Worm (Caenorhabditis elegans): ENCODE measurements around the gene R07B1.5.

Gene R07B1.5

DNA sequence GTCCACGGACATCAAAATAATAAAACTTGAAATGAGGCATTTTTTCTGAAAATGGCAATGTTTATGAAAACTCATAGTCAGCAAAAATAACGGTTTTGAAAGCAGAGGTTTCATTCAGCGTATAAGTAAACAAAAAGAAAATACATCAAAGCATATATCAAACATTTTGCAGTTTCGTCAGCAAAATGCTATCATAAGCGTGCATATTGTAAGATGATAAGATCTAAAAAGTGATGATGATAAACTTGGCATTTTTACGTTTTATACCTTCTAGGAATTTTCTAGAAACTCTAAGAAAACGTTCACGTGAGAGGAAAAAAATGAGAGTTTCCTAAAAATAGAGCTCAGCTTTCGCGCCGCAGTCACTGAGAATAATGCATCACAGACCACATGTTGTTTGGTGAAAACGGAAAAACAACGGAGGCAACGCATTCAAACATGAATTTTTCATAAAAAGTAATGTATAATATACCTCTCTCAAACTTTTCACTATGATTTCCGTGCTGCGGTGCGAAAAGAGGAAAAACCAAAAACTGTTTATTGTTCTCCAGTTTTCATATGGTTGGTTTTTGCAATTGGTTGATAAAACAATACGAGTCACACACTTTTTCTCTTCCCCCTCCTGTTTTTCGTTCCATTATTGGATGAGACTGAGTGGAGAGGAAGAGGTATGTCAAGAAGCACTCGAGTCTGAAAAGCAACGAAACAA is at the start of gene R07B1.5, which contains the start of gene gst-36:
TSS of gene R07B1.5 (plus strand) at position 665 of the 709 bp plus-strand sequence.
TSS of gene gst-36 (minus strand) at position 45 of the 709 bp plus-strand sequence.
- TF ChIP-seq W03F9.2 (tag; optimal IDR thresholded peaks at IDR 0.05) (no peak), dao-5 (tag; optimal IDR thresholded peaks at IDR 0.05) (no peak), him-1 (tag; optimal IDR thresholded peaks at IDR 0.05) (no peak)

DNA sequence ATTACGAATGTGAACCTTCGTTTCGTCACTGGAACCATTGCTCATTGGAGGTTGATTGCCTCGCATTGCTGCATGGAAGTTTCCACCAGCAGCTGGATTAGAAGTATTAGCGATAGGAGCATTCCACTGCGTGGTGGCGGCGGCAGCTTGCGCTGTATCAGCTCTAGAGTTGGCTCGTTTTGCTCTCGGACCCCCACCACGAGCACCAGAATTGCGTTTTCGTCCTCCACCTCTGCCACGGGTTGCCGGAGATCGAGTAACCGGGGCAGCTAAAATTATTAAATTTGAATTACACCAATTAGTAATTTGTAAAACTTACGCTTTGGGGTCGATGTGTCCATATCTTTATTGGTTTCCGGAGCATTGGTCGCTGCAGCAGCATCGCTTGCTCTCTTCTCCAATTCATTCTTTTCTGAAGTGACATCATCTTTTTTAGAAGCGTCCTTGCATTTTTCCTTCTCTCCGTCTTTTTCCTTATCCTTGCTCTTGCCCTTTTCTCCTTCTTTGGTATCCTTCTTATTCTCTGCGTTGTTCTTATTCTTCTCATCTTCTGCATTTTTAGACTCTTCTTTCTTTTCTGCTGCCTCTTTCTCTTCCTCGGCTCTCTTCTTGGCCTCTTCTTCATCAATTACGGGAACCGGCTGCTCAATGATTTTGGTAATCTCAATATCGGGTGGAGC is 49.1 kb upstream of the R07B1.5 start:
- TF ChIP-seq W03F9.2 (tag; optimal IDR thresholded peaks at IDR 0.05) (no peak), him-1 (tag; optimal IDR thresholded peaks at IDR 0.05) (no peak), dao-5 (tag; optimal IDR thresholded peaks at IDR 0.05) (no peak)

DNA sequence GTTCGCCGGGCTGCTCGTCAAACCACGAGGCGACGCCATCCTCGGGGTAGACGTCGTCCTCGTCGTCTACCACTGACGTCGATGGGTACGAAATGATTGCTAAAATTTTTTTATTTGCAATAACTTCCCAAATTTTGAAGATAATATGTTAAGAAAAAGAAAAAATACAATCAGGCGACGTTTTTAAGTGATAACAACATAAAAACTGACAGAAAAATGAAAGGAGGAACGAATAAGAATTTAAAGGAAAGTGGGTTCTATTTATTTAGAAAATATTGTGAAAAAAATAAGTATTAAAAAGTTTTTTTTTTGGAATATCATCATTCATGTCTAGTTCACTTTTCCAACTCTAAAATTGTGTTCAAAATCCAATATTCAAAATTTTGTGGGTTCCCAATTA is 41.2 kb upstream of the R07B1.5 start, which contains the start of gene dpy-22:
TSS of gene dpy-22 (minus strand) at position 101 of the 400 bp plus-strand sequence.
- TF ChIP-seq him-1 (tag; optimal IDR thresholded peaks at IDR 0.05) (no peak), W03F9.2 (tag; optimal IDR thresholded peaks at IDR 0.05) (no peak), dao-5 (tag; optimal IDR thresholded peaks at IDR 0.05) (no peak)

DNA sequence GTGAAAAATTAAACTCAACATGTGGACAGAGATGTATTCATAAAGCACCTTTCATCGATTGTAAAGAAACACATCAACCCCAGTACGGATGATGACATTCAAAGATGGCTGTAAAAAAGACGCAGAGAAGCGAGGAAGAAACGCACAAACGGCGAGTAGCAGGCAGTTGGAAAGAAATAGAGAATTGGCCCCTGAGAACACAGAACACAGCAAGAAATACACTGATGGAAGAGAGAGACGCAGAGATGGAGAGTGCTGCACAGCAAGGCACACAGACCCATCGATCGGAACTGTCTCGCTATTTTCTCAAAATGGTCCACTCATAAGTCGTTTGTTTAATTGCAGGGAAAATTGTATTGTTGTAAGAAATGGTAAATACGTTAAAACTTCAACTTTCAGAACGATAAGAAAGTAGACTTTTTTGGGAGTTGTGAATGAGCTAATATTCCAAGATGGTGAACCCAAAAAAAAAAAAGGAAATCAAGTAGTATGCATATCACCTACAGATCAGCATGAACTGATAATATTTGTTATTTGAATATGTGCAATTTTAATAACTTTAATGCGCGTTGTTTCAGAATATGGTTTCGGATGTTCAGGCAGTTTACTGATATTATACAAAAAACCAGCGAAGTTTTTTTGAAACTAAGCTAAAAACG is 40.6 kb upstream of the R07B1.5 start:
- no peak for TF ChIP-seq W03F9.2 (tag; optimal IDR thresholded peaks at IDR 0.05)
- peak; percentile 14 for TF ChIP-seq dao-5 (tag; optimal IDR thresholded peaks at IDR 0.05)

DNA sequence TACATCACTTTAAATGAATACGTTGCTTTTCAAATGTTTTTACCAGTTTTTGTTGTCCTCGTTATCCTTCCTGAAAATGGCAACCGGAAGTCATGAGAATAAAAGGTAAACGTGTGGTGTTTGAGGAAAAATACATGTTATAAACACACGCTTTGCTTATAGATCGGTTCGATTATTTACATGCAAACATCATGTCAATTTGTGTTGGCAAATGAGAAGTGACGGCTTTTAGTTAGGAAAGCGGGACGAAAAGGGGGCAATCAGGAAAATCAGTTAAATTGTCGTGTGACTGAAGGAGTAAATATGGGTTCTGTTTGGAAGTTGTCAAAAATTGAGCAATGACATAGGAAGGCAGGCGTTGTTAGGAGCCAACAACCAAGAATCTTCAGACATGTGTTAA is 32.2 kb upstream of the R07B1.5 start, which contains the start of gene rrc-1:
TSS of gene rrc-1 (minus strand) at position 74 of the 400 bp plus-strand sequence.
- TF ChIP-seq dao-5 (tag; optimal IDR thresholded peaks at IDR 0.05) = no peak
- no peak for TF ChIP-seq W03F9.2 (tag; optimal IDR thresholded peaks at IDR 0.05)
- no peak for TF ChIP-seq him-1 (tag; optimal IDR thresholded peaks at IDR 0.05)

DNA sequence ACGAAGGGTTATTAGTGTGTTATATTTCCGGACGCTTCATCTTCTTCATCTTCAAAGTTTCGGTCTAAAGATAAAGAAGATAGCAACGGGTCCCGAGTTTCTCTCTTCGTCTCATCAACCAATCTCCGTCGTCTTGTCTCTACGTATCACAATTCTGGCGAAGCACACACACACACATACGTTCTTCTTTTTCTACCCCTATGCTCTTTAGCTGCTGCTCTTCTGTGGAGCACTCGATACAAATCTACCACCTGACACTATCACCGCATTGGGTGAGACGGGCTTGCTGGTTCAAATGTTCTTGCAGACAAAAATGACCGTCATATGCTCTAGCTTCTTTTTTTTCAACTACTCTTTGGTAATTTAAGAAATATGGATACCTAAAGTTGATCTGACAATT is 31.0 kb upstream of the R07B1.5 start:
- TF ChIP-seq him-1 (tag; optimal IDR thresholded peaks at IDR 0.05) (no peak), dao-5 (tag; optimal IDR thresholded peaks at IDR 0.05) (no peak), W03F9.2 (tag; optimal IDR thresholded peaks at IDR 0.05) (no peak)

DNA sequence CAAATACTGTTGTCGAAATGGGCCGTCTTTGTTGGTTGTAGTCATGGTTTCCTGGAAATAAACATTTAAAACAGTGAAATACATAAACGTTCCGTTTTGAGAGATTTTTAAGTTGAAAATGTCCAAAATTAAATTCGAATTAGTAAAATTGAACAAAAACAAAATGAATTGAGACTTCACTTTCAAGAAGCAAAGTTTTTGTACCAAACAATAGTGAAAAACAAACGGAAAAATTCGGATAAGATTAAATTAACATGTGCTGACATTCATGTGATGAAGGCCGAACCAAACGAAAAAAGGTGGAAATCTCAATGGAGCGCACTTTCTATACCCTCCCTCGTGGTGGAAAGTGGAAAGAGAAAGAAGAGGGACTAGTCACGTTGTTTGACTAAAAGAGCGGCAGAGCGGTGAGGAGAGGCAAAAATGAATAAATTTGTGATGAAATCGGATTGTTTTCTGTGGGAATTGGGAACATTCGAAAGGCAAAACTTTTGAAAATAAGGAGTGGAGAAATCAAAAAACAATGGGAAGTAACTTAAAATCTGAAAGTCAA is 25.3 kb upstream of the R07B1.5 start, which contains the start of gene ipla-2:
TSS of gene ipla-2 (minus strand) at position 51 of the 553 bp plus-strand sequence.
- no peak for TF ChIP-seq dao-5 (tag; optimal IDR thresholded peaks at IDR 0.05)
- no peak for TF ChIP-seq him-1 (tag; optimal IDR thresholded peaks at IDR 0.05)
- peak; percentile 72 for TF ChIP-seq W03F9.2 (tag; optimal IDR thresholded peaks at IDR 0.05)

DNA sequence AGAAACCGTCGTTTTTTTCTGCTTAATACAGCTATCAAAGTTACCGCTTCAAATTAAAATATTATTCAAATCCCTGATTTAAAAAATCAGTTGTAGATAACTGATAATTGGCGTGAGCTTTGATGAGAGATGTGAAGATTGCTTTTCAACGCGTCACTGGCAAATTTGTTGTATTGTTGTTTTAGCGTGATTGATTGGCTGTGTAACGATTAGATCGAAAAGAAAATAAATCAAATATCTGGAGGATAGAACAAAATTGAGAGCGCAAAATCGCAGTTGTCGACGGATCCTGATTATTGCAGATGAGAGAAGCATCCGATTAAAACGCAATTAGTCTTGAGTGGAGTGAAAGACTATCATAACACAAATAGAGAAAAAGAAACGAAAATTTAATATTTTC is 22.5 kb upstream of the R07B1.5 start:
- TF ChIP-seq W03F9.2 (tag; optimal IDR thresholded peaks at IDR 0.05) = no peak
- no peak for TF ChIP-seq him-1 (tag; optimal IDR thresholded peaks at IDR 0.05)
- TF ChIP-seq dao-5 (tag; optimal IDR thresholded peaks at IDR 0.05) = no peak

DNA sequence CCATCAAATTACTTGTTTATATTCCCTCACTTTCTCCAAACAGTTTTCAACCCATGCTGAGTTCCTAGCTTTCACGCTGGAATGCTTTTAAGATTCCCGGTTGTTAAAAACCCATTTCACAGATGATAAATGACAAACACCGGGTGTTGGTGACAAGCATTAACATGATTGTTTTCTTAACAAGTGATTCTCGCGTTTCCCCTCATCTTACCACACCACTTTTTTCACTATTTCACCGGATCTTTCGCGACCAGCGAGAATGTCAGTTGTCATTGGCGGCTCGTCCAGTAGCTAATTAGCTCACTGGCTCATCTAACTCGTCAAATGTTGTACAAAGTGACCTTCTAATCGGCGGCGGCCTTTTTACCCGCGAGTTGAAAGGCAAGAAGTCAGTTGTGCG is 21.3 kb upstream of the R07B1.5 start:
- TF ChIP-seq him-1 (tag; optimal IDR thresholded peaks at IDR 0.05) = no peak

DNA sequence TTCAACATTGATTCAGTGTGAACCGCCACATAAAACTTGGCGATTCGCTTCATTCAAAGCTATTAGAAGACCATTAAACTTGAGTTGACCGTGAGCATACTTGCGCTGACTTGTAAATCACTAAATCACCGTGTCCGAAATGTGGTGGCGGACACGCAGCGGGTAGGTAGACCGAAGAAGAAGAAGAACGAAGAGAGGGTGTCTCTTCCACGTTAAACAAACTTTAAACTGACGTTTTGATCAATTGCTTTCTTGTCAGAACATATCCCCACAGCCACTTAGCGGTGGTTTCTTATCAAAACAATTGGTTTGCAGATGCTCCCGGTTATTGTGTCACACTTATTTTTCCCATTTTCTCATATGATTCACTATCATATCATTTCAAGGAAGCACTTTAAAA is 19.8 kb upstream of the R07B1.5 start:
- TF ChIP-seq W03F9.2 (tag; optimal IDR thresholded peaks at IDR 0.05) = no peak
- TF ChIP-seq dao-5 (tag; optimal IDR thresholded peaks at IDR 0.05) = no peak
- TF ChIP-seq him-1 (tag; optimal IDR thresholded peaks at IDR 0.05) = no peak

DNA sequence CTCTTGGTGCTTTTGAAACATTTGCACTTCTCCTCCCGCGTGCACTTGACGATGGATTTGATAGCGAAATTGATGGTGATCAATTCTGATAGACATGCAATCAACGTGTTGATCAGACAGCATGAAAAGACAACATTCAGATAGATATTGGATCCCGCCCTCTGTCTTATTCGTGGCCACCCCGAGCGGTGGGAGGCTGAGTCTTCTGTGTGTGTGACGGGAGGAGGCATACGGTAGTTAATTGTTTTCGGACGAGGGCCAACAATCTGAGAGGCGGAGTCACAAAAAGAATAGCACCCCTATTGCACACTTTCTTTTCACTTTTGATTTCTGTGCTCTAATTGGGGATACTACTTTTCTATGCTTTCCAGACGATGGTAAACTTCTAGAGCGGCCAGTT is 17.5 kb upstream of the R07B1.5 start:
- TF ChIP-seq him-1 (tag; optimal IDR thresholded peaks at IDR 0.05) (no peak), dao-5 (tag; optimal IDR thresholded peaks at IDR 0.05) (no peak), W03F9.2 (tag; optimal IDR thresholded peaks at IDR 0.05) (no peak)

DNA sequence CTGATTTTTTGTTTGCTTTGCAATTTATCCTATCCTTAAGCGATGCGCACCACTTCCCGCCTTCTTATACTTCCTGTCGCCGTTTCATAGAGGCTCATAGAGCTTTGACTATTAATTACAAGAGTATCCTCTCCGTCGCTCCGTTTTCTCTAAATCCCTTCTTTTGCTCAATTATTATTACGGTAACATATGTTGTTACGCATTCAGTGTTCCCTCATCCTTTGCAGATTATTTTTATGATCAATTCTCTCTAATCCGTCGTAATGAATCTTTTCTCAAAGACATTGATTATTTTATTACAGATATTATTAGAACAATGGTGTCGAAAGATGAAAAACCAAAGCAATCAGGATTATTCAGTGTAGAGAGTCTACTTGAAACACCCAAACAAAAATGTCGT is 16.4 kb upstream of the R07B1.5 start, which contains the start of gene vab-15:
TSS of gene vab-15 (plus strand) at position 301 of the 400 bp plus-strand sequence.
- TF ChIP-seq dao-5 (tag; optimal IDR thresholded peaks at IDR 0.05) (no peak), him-1 (tag; optimal IDR thresholded peaks at IDR 0.05) (no peak), W03F9.2 (tag; optimal IDR thresholded peaks at IDR 0.05) (no peak)

DNA sequence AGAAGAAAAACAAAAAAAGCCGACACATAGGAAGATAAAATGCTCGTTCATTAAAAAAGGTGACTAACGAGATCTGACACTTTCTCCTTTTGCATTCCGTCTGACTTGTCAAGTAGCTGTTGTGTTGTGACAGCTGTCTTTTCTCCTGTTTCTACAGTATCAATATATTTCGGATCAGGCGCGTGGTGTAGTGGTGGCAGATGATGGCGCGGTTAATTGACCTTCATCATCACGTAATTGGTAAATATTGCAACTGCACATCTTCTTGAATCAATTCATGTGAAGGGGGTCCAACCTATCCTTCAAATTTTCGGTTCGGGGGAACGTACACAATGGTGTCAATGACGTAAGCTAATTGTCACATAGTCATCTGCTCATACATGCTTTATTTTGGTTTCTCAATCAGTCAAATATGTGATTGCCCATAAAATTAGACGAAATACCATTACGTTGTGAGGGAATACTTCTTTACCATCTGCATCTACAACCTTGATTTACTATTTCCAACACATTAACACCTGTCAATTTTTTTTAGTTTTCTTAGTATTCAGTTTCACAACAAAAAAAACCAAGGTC is 15.1 kb upstream of the R07B1.5 start:
- TF ChIP-seq dao-5 (tag; optimal IDR thresholded peaks at IDR 0.05) (no peak), him-1 (tag; optimal IDR thresholded peaks at IDR 0.05) (no peak), W03F9.2 (tag; optimal IDR thresholded peaks at IDR 0.05) (no peak)
